Fruit fly (Drosophila melanogaster) whole organism, embryonic: ENCODE measurements around the gene Nle.

Experiments used
- Awh ChIP-seq: fragments of 200-800 bp; sonication (Bioruptor generic); IDR thresholded peaks from 2 replicates; pipeline ENCODE4, ENCODE4 v1.3.6; 2022; ENCODE audit warnings: missing biosample characterization, missing genetic modification characterization
- B-H2 ChIP-seq: fragments of 200-800 bp; sonication (Bioruptor generic); optimal IDR thresholded peaks from 2 replicates; lab custom pipeline; 2018; ENCODE audit warnings: missing biosample characterization, mild to moderate bottlenecking, missing genetic modification characterization
- CG10565 ChIP-seq: fragments of 200-800 bp; sonication (Bioruptor generic); optimal IDR thresholded peaks from 3 replicates; lab custom pipeline; 2016; ENCODE audit warnings: missing biosample characterization, mild to moderate bottlenecking, missing genetic modification characterization
- CG12071 ChIP-seq: fragments of 200-800 bp; sonication (Bioruptor generic); optimal IDR thresholded peaks from 3 replicates; lab custom pipeline; 2018; ENCODE audit warnings: missing biosample characterization, mild to moderate bottlenecking, missing genetic modification characterization
- CG14860 ChIP-seq: fragments of 200-800 bp; sonication (Bioruptor generic); IDR thresholded peaks from 3 replicates; pipeline ENCODE4 v1.3.6; 2022; ENCODE audit warnings: missing biosample characterization, missing genetic modification characterization; ENCODE audit not compliant: partially characterized antibody
- CG15514 ChIP-seq: fragments of 200-800 bp; sonication (Bioruptor generic); optimal IDR thresholded peaks from 3 replicates; lab custom pipeline; 2017; ENCODE audit warnings: missing biosample characterization, missing genetic modification characterization, mild to moderate bottlenecking, moderate library complexity, missing genetic modification reagents
- CG16815 ChIP-seq: fragments of 200-800 bp; sonication (Bioruptor generic); optimal IDR thresholded peaks from 3 replicates; lab custom pipeline; 2017; ENCODE audit warnings: missing biosample characterization, mild to moderate bottlenecking, missing genetic modification characterization
- CG17912 ChIP-seq: fragments of 200-800 bp; sonication (Bioruptor generic); optimal IDR thresholded peaks from 2 replicates; lab custom pipeline; 2018; ENCODE audit warnings: missing biosample characterization, mild to moderate bottlenecking, missing genetic modification characterization
- CG18619 ChIP-seq: fragments of 200-800 bp; sonication (Bioruptor generic); optimal IDR thresholded peaks from 3 replicates; lab custom pipeline; 2017; ENCODE audit warnings: missing biosample characterization, mild to moderate bottlenecking, missing genetic modification characterization
- CG18764 ChIP-seq: fragments of 200-800 bp; sonication (Bioruptor generic); optimal IDR thresholded peaks from 3 replicates; lab custom pipeline; 2016; ENCODE audit warnings: missing biosample characterization, missing genetic modification characterization
- CG31365 ChIP-seq: fragments of 200-800 bp; sonication (Bioruptor generic); optimal IDR thresholded peaks from 2 replicates; lab custom pipeline; 2018; ENCODE audit warnings: missing biosample characterization, mild to moderate bottlenecking, missing genetic modification characterization
- CG32532 ChIP-seq: fragments of 200-800 bp; sonication (Bioruptor generic); IDR thresholded peaks from 2 replicates; pipeline ENCODE4 v1.3.6; 2022; ENCODE audit warnings: missing biosample characterization, missing genetic modification characterization
- CG34224 ChIP-seq: fragments of 200-800 bp; sonication (Bioruptor generic); IDR thresholded peaks from 3 replicates; pipeline ENCODE4 v1.3.6; 2022; ENCODE audit warnings: missing biosample characterization, missing genetic modification characterization; ENCODE audit not compliant: partially characterized antibody
- CG4707 ChIP-seq: fragments of 200-800 bp; sonication (Bioruptor generic); optimal IDR thresholded peaks from 2 replicates; lab custom pipeline; 2018; ENCODE audit warnings: missing biosample characterization, mild to moderate bottlenecking, missing genetic modification characterization, moderate library complexity
- CG6683 ChIP-seq: fragments of 200-800 bp; sonication (Bioruptor generic); optimal IDR thresholded peaks from 2 replicates; lab custom pipeline; 2017; ENCODE audit warnings: missing biosample characterization, mild to moderate bottlenecking, missing genetic modification characterization, missing genetic modification reagents
- CG6791 ChIP-seq: fragments of 200-800 bp; sonication (Bioruptor generic); IDR thresholded peaks from 3 replicates; pipeline ENCODE4 v1.3.6; 2022; ENCODE audit warnings: missing biosample characterization, missing genetic modification characterization; ENCODE audit not compliant: partially characterized antibody
- CG8388 ChIP-seq: fragments of 200-800 bp; sonication (Bioruptor generic); optimal IDR thresholded peaks from 2 replicates; lab custom pipeline; 2019; ENCODE audit warnings: missing biosample characterization, mild to moderate bottlenecking, missing genetic modification characterization, moderate library complexity
- D ChIP-seq, 2 experiments: fragments of 200-800 bp in 1 of 2; fragments of >200 bp in 1 of 2; sonication (Bioruptor generic) in 1 of 2; optimal IDR thresholded peaks; 2 replicates in 1 of 2; 3 replicates in 1 of 2; lab custom pipeline; 2017; ENCODE audit warnings: mild to moderate bottlenecking in 1 of 2, missing biosample characterization in 1 of 2, missing genetic modification characterization in 1 of 2, missing genetic modification reagents in 1 of 2
- Deaf1 ChIP-seq: fragments of 200-800 bp; optimal IDR thresholded peaks from 3 replicates; lab custom pipeline; 2019; ENCODE audit warnings: missing biosample characterization, mild to moderate bottlenecking, missing genetic modification characterization, moderate library complexity
- Gug ChIP-seq: fragments of 200-800 bp; sonication (Bioruptor generic); IDR thresholded peaks from 4 replicates; pipeline ENCODE4 v1.3.6; 2022; ENCODE audit warnings: missing biosample characterization, missing genetic modification characterization
- HHEX ChIP-seq: fragments of 200-800 bp; sonication (Bioruptor generic); optimal IDR thresholded peaks from 3 replicates; lab custom pipeline; 2017; ENCODE audit warnings: missing biosample characterization, mild to moderate bottlenecking, missing genetic modification characterization, missing genetic modification reagents
- HmgZ ChIP-seq: fragments of 200-800 bp; sonication (Bioruptor generic); optimal IDR thresholded peaks from 2 replicates; lab custom pipeline; 2018; ENCODE audit warnings: missing biosample characterization, mild to moderate bottlenecking, missing genetic modification characterization
- Jarid2 ChIP-seq: fragments of 200-800 bp; sonication (Bioruptor generic); optimal IDR thresholded peaks from 3 replicates; lab custom pipeline; 2017; ENCODE audit warnings: mild to moderate bottlenecking, missing biosample characterization, missing genetic modification reagents, missing genetic modification characterization
- Lpt ChIP-seq: fragments of >200 bp; optimal IDR thresholded peaks from 2 replicates; lab custom pipeline; 2018; ENCODE audit warnings: missing biosample characterization, missing genetic modification characterization
- Meics ChIP-seq: fragments of 200-800 bp; sonication (Bioruptor generic); optimal IDR thresholded peaks from 2 replicates; lab custom pipeline; 2017; ENCODE audit warnings: missing biosample characterization, mild to moderate bottlenecking, missing genetic modification characterization
- NC2α ChIP-seq: fragments of 200-800 bp; sonication (Bioruptor generic); optimal IDR thresholded peaks from 2 replicates; lab custom pipeline; 2016; ENCODE audit warnings: missing biosample characterization, missing genetic modification characterization
- Optix ChIP-seq: fragments of 200-800 bp; sonication (Bioruptor generic); IDR thresholded peaks from 3 replicates; pipeline ENCODE4 v1.3.6; 2022; ENCODE audit warnings: missing biosample characterization, missing genetic modification characterization
- Ssrp ChIP-seq: fragments of 200-800 bp; sonication (Bioruptor generic); optimal IDR thresholded peaks from 2 replicates; lab custom pipeline; 2018; ENCODE audit warnings: missing biosample characterization, mild to moderate bottlenecking, missing genetic modification characterization, moderate library complexity
- ac ChIP-seq: fragments of 200-800 bp; sonication (Bioruptor generic); optimal IDR thresholded peaks from 3 replicates; lab custom pipeline; 2017; ENCODE audit warnings: missing biosample characterization, mild to moderate bottlenecking, missing genetic modification characterization
- ara ChIP-seq: fragments of 200-800 bp; sonication (Bioruptor generic); IDR thresholded peaks from 2 replicates; pipeline ENCODE4 v1.3.6; 2022; ENCODE audit warnings: missing biosample characterization, missing genetic modification characterization
- ase ChIP-seq: fragments of 200-800 bp; sonication (Bioruptor generic); IDR thresholded peaks from 3 replicates; pipeline ENCODE4 v1.3.6; 2022; ENCODE audit warnings: missing biosample characterization, missing genetic modification characterization
- btn ChIP-seq: fragments of 200-800 bp; sonication (Bioruptor generic); optimal IDR thresholded peaks from 2 replicates; lab custom pipeline; 2016; ENCODE audit warnings: missing biosample characterization, missing genetic modification characterization
- fd96Cb ChIP-seq: fragments of 200-800 bp; sonication (Bioruptor generic); optimal IDR thresholded peaks from 2 replicates; lab custom pipeline; 2018; ENCODE audit warnings: missing biosample characterization, mild to moderate bottlenecking, missing genetic modification characterization, moderate library complexity
- fru ChIP-seq: fragments of >200 bp; optimal IDR thresholded peaks from 2 replicates; lab custom pipeline; 2017
- gcm2 ChIP-seq: fragments of 200-800 bp; sonication (Bioruptor generic); optimal IDR thresholded peaks from 2 replicates; lab custom pipeline; 2016; ENCODE audit warnings: missing biosample characterization, missing genetic modification characterization
- grau ChIP-seq: fragments of 200-800 bp; optimal IDR thresholded peaks from 3 replicates; lab custom pipeline; 2019; ENCODE audit warnings: missing biosample characterization, mild to moderate bottlenecking, missing genetic modification characterization, moderate library complexity
- h ChIP-seq: fragments of >200 bp; optimal IDR thresholded peaks from 2 replicates; lab custom pipeline; 2017
- kay ChIP-seq: fragments of 200-800 bp; sonication (Bioruptor generic); optimal IDR thresholded peaks from 2 replicates; lab custom pipeline; 2016; ENCODE audit warnings: missing biosample characterization, missing genetic modification characterization
- pb ChIP-seq: fragments of 200-800 bp; sonication (Bioruptor generic); optimal IDR thresholded peaks from 3 replicates; lab custom pipeline; 2016; ENCODE audit warnings: missing biosample characterization, missing genetic modification characterization
- prd ChIP-seq, 3 experiments: fragments of >200 bp in 2 of 3; fragments of 200-800 bp in 1 of 3; sonication (Bioruptor generic) in 1 of 3; optimal IDR thresholded peaks in 2 of 3; IDR thresholded peaks in 1 of 3; 2 replicates in 2 of 3; 3 replicates in 1 of 3; pipeline versions ENCODE4 v1.3.6 to Lab custom; 2017 to 2022; ENCODE audit warnings: missing biosample characterization in 1 of 3, missing genetic modification characterization in 1 of 3
- rib ChIP-seq: fragments of 200-800 bp; sonication (Bioruptor generic); IDR thresholded peaks from 2 replicates; pipeline ENCODE4 v1.3.6; 2022; ENCODE audit warnings: missing biosample characterization, missing genetic modification characterization
- sd ChIP-seq: fragments of 200-800 bp; sonication (Bioruptor generic); optimal IDR thresholded peaks from 3 replicates; lab custom pipeline; 2018; ENCODE audit warnings: missing biosample characterization, mild to moderate bottlenecking, missing genetic modification characterization, moderate library complexity
- slp2 ChIP-seq: fragments of 200-800 bp; sonication (Bioruptor generic); optimal IDR thresholded peaks from 2 replicates; lab custom pipeline; 2016; ENCODE audit warnings: missing biosample characterization, missing genetic modification characterization
- sna ChIP-seq: fragments of 200-800 bp; sonication (Bioruptor generic); IDR thresholded peaks from 2 replicates; pipeline ENCODE4 v1.3.6; 2022; ENCODE audit warnings: missing biosample characterization, missing genetic modification characterization; ENCODE audit not compliant: partially characterized antibody
- ssp ChIP-seq: fragments of 200-800 bp; sonication (Bioruptor generic); IDR thresholded peaks from 2 replicates; pipeline ENCODE4 v1.3.6; 2022; ENCODE audit warnings: missing biosample characterization, missing genetic modification characterization
- twi ChIP-seq: fragments of 200-800 bp; optimal IDR thresholded peaks from 2 replicates; lab custom pipeline; 2019; ENCODE audit warnings: missing biosample characterization, mild to moderate bottlenecking, missing genetic modification characterization, moderate library complexity
- unc-4 ChIP-seq: fragments of 200-800 bp; sonication (Bioruptor generic); IDR thresholded peaks from 2 replicates; pipeline ENCODE4 v1.3.6; 2022; ENCODE audit warnings: missing biosample characterization, missing genetic modification characterization; ENCODE audit not compliant: partially characterized antibody
- zen ChIP-seq: fragments of 200-800 bp; sonication (Bioruptor generic); optimal IDR thresholded peaks from 3 replicates; lab custom pipeline; 2018; ENCODE audit warnings: missing biosample characterization, mild to moderate bottlenecking, missing genetic modification characterization, moderate library complexity

The Nle gene

dm6 chr2L:523165-523835 lies 44.6 kb downstream of the Nle start (continued):
- TF ChIP-seq gcm2 (GFP tag; lab: Kevin White, UChicago) (no peak), CG18764 (no peak), fru (no peak), CG10565 (GFP tag; lab: Kevin White, UChicago) (no peak), Awh (GFP tag; lab: Robert Waterston, UW) (0 out of 2 replicates have a peak, but pooled peaks have one; percentile 6), Gug (GFP tag; lab: Robert Waterston, UW) (no peak; the same call in 3 of the 4 replicates), Deaf1 (tag; lab: Kevin White, UChicago) (peak; percentile 99), CG15514 (GFP tag; lab: Kevin White, UChicago) (peak; percentile 55), D (optimal IDR thresholded peaks at IDR 0.05; lab: Kevin White, UChicago) (no peak), D (GFP tag; optimal IDR thresholded peaks at IDR 0.05; lab: Kevin White, UChicago) (no peak), btn (GFP tag; lab: Kevin White, UChicago) (peak; percentile 43), slp2 (GFP tag; lab: Kevin White, UChicago) (peak; percentile 5), CG8388 (GFP tag; lab: Kevin White, UChicago) (no peak), CG16815 (GFP tag; lab: Kevin White, UChicago) (no peak), CG17912 (GFP tag; lab: Kevin White, UChicago) (peak; percentile 28), CG6683 (GFP tag; lab: Kevin White, UChicago) (no peak), sd (tag; lab: Kevin White, UChicago) (peak; percentile 83), CG18619 (GFP tag; lab: Kevin White, UChicago) (peak; percentile 14), B-H2 (peak; percentile 7), ssp (GFP tag; lab: Robert Waterston, UW) (no peak), sna (GFP tag; lab: Robert Waterston, UW) (peak; percentile 57; the same call in 1 of the 2 replicates), CG32532 (GFP tag; lab: Robert Waterston, UW) (0 out of 2 replicates have a peak, but pooled peaks have one; percentile 41), CG31365 (peak; percentile 0), pb (GFP tag; lab: Kevin White, UChicago) (peak; percentile 32), twi (tag; lab: Kevin White, UChicago) (no peak), HHEX (GFP tag; lab: Kevin White, UChicago) (peak; percentile 37), CG6791 (GFP tag; lab: Robert Waterston, UW) (0 out of 3 replicates have a peak, but pooled peaks have one; percentile 64), ase (no peak), ara (GFP tag; lab: Robert Waterston, UW) (no peak), fd96Cb (tag; lab: Kevin White, UChicago) (no peak), h (lab: Kevin White, UChicago) (no peak), Optix (GFP tag; lab: Robert Waterston, UW) (0 out of 3 replicates have a peak, but pooled peaks have one; percentile 36), Ssrp (tag; lab: Kevin White, UChicago) (no peak), CG12071 (GFP tag; lab: Kevin White, UChicago) (peak; percentile 71), Lpt (GFP tag; lab: Kevin White, UChicago) (no peak), grau (peak; percentile 5), prd (optimal IDR thresholded peaks at IDR 0.05; lab: Kevin White, UChicago) (no peak), prd (GFP tag; IDR thresholded peaks at IDR 0.05; lab: Robert Waterston, UW) (0 out of 3 replicates have a peak, but pooled peaks have one; percentile 25), HmgZ (peak; percentile 49), kay (peak; percentile 81), rib (GFP tag; lab: Robert Waterston, UW) (peak; percentile 79), CG34224 (GFP tag; lab: Robert Waterston, UW) (peak; percentile 74), Meics (GFP tag; lab: Kevin White, UChicago) (peak; percentile 38), unc-4 (GFP tag; lab: Robert Waterston, UW) (peak; percentile 52), CG4707 (GFP tag; lab: Kevin White, UChicago) (no peak), Jarid2 (GFP tag; lab: Kevin White, UChicago) (peak; percentile 98), NC2α (GFP tag; lab: Kevin White, UChicago) (no peak), zen (tag; lab: Kevin White, UChicago) (peak; percentile 12), ac (GFP tag; lab: Kevin White, UChicago) (peak; percentile 23), CG14860 (no peak)
